Fruit fly (Drosophila melanogaster) whole organism, wandering third instar larva: ENCODE results near the gene ScsbetaA.
A peak's percentile ranks its signal among the peaks of the same experiment; 100 is the strongest.

ENCODE experiments used
- Abd-B ChIP-seq: fragments of >200 bp; optimal IDR thresholded peaks from 2 replicates; lab custom pipeline; 2017; ENCODE audit warnings: missing biosample characterization, missing genetic modification characterization
- CG32264 ChIP-seq: fragments of 200-800 bp; sonication (Bioruptor generic); optimal IDR thresholded peaks from 2 replicates; lab custom pipeline; 2016; ENCODE audit warnings: missing biosample characterization, missing genetic modification characterization
- CG9705 ChIP-seq: fragments of 200-800 bp; sonication (Bioruptor generic); optimal IDR thresholded peaks from 2 replicates; lab custom pipeline; 2018; ENCODE audit warnings: missing biosample characterization, mild to moderate bottlenecking, missing genetic modification characterization
- Dif ChIP-seq: fragments of 200-275, 200-300 bp; sonication (Bioruptor generic); optimal IDR thresholded peaks from 2 replicates; lab custom pipeline; 2018; ENCODE audit warnings: missing biosample characterization, missing genetic modification characterization; ENCODE audit not compliant: partially characterized antibody
- HLH106 ChIP-seq: fragments of 200-800 bp; optimal IDR thresholded peaks from 3 replicates; lab custom pipeline; 2019; ENCODE audit warnings: missing biosample characterization, mild to moderate bottlenecking, missing genetic modification characterization, moderate library complexity
- Hnf4 ChIP-seq: fragments of 200-800 bp; sonication (Bioruptor generic); optimal IDR thresholded peaks from 2 replicates; lab custom pipeline; 2016; ENCODE audit warnings: missing biosample characterization, mild to moderate bottlenecking, missing genetic modification characterization
- Hr78 ChIP-seq: fragments of >200 bp; optimal IDR thresholded peaks from 2 replicates; lab custom pipeline; 2017; ENCODE audit warnings: missing biosample characterization, missing genetic modification characterization
- Hr83 ChIP-seq: fragments of 200-300 bp; sonication (Bioruptor generic); optimal IDR thresholded peaks from 2 replicates; lab custom pipeline; 2016; ENCODE audit warnings: missing biosample characterization, mild to moderate bottlenecking, missing genetic modification characterization, moderate library complexity; ENCODE audit not compliant: poor library complexity, severe bottlenecking
- Jra ChIP-seq: sonication (Bioruptor generic); optimal IDR thresholded peaks from 2 replicates; lab custom pipeline; 2016; ENCODE audit warnings: missing biosample characterization, missing genetic modification characterization
- Mio ChIP-seq: sonication (Bioruptor generic); optimal IDR thresholded peaks from 2 replicates; lab custom pipeline; 2016; ENCODE audit warnings: missing biosample characterization, missing genetic modification characterization
- Myc ChIP-seq: fragments of >200 bp; optimal IDR thresholded peaks from 2 replicates; lab custom pipeline; 2017
- N ChIP-seq: fragments of >200 bp; optimal IDR thresholded peaks from 2 replicates; lab custom pipeline; 2018; ENCODE audit warnings: missing biosample characterization, missing external identifiers, missing genetic modification characterization
- OdsH ChIP-seq: fragments of 200-800 bp; sonication (Bioruptor generic); optimal IDR thresholded peaks from 2 replicates; lab custom pipeline; 2016; ENCODE audit warnings: missing biosample characterization, mild to moderate bottlenecking, missing genetic modification characterization
- Rel ChIP-seq, 2 experiments: fragments of 200-800 bp; sonication (Bioruptor generic) in 1 of 2; optimal IDR thresholded peaks; 2 replicates in 1 of 2; 3 replicates in 1 of 2; lab custom pipeline; 2016 to 2019; ENCODE audit warnings: mild to moderate bottlenecking in 2 of 2, missing biosample characterization in 2 of 2, missing genetic modification characterization in 2 of 2, moderate library complexity in 1 of 2
- Sp1 ChIP-seq: fragments of 200-800 bp; sonication (Bioruptor generic); optimal IDR thresholded peaks from 3 replicates; lab custom pipeline; 2019; ENCODE audit warnings: missing biosample characterization, mild to moderate bottlenecking, missing genetic modification characterization, moderate library complexity
- Vsx2 ChIP-seq: fragments of 200-300, 225-300 bp; sonication (Bioruptor generic); optimal IDR thresholded peaks from 2 replicates; lab custom pipeline; 2018; ENCODE audit warnings: missing biosample characterization, missing genetic modification characterization; ENCODE audit not compliant: partially characterized antibody
- br ChIP-seq: fragments of 200-800 bp; sonication (Bioruptor generic); optimal IDR thresholded peaks from 2 replicates; lab custom pipeline; 2016; ENCODE audit warnings: missing biosample characterization, missing genetic modification characterization
- brk ChIP-seq: fragments of 200-800 bp; sonication (Bioruptor generic); optimal IDR thresholded peaks from 2 replicates; lab custom pipeline; 2016; ENCODE audit warnings: missing biosample characterization, mild to moderate bottlenecking, missing genetic modification characterization
- dl ChIP-seq, 2 experiments: fragments of 175-275, 200-275 bp in 1 of 2; fragments of 200-275 bp in 1 of 2; sonication (Bioruptor generic); optimal IDR thresholded peaks; lab custom pipeline; 2018; ENCODE audit warnings: mild to moderate bottlenecking in 2 of 2, missing biosample characterization in 2 of 2, missing genetic modification characterization in 2 of 2, moderate library complexity in 2 of 2; ENCODE audit not compliant: partially characterized antibody in 2 of 2, insufficient read depth in 1 of 2
- dmrt93B ChIP-seq: fragments of 200-800 bp; sonication (Bioruptor generic); optimal IDR thresholded peaks from 2 replicates; lab custom pipeline; 2018; ENCODE audit warnings: missing biosample characterization, mild to moderate bottlenecking, missing genetic modification characterization
- dsf ChIP-seq: sonication (Bioruptor generic); optimal IDR thresholded peaks from 2 replicates; lab custom pipeline; 2016; ENCODE audit warnings: missing biosample characterization, missing genetic modification characterization, borderline replicate concordance
- ey ChIP-seq: fragments of 200-800 bp; sonication (Bioruptor generic); optimal IDR thresholded peaks from 2 replicates; lab custom pipeline; 2016; ENCODE audit warnings: missing biosample characterization, missing genetic modification characterization
- foxo ChIP-seq, 2 experiments: fragments of 200-800 bp; sonication (Bioruptor generic); optimal IDR thresholded peaks; 2 replicates in 1 of 2; 3 replicates in 1 of 2; lab custom pipeline; 2016 to 2017; ENCODE audit warnings: missing biosample characterization in 2 of 2, missing genetic modification characterization in 2 of 2
- fru ChIP-seq: fragments of 200-800 bp; sonication (Bioruptor generic); optimal IDR thresholded peaks from 3 replicates; lab custom pipeline; 2016; ENCODE audit warnings: missing biosample characterization, mild to moderate bottlenecking, missing genetic modification characterization
- h ChIP-seq: fragments of 200-800 bp; sonication (Bioruptor generic); optimal IDR thresholded peaks from 3 replicates; lab custom pipeline; 2016; ENCODE audit warnings: missing biosample characterization, mild to moderate bottlenecking, missing genetic modification characterization
- lola ChIP-seq: fragments of >200 bp; optimal IDR thresholded peaks from 2 replicates; lab custom pipeline; 2017; ENCODE audit warnings: missing biosample characterization, missing genetic modification characterization
- pan ChIP-seq: fragments of >200 bp; optimal IDR thresholded peaks from 2 replicates; lab custom pipeline; 2017
- psq ChIP-seq: fragments of 200-800 bp; sonication (Bioruptor generic); optimal IDR thresholded peaks from 3 replicates; lab custom pipeline; 2017; ENCODE audit warnings: missing biosample characterization, mild to moderate bottlenecking, missing genetic modification characterization, moderate library complexity
- sage ChIP-seq: fragments of 200-800 bp; sonication (Bioruptor generic); optimal IDR thresholded peaks from 2 replicates; lab custom pipeline; 2016; ENCODE audit warnings: missing biosample characterization, mild to moderate bottlenecking, missing genetic modification characterization
- sv ChIP-seq: fragments of 200-800 bp; sonication (Bioruptor generic); optimal IDR thresholded peaks from 3 replicates; lab custom pipeline; 2016; ENCODE audit warnings: missing biosample characterization, missing genetic modification characterization
- tai ChIP-seq: sonication (Bioruptor generic); optimal IDR thresholded peaks from 2 replicates; lab custom pipeline; 2016; ENCODE audit warnings: missing biosample characterization, missing genetic modification characterization
- woc ChIP-seq: sonication (Bioruptor generic); optimal IDR thresholded peaks from 2 replicates; lab custom pipeline; 2016; ENCODE audit warnings: missing biosample characterization, mild to moderate bottlenecking, missing genetic modification characterization

Gene ScsbetaA

dm6 chr3R:8918818-8919217, 19.7 kb upstream of the ScsbetaA start:
- TF ChIP-seq Rel (GFP tag; optimal IDR thresholded peaks at IDR 0.05; lab: Kevin White, UChicago): no peak
- TF ChIP-seq Rel (tag; optimal IDR thresholded peaks at IDR 0.05; lab: Kevin White, UChicago): no peak
- TF ChIP-seq woc (GFP tag; lab: Kevin White, UChicago): peak; percentile 20
- TF ChIP-seq h: peak; percentile 20

dm6 chr3R:8920091-8920733, 18.3 kb upstream of the ScsbetaA start:
- TF ChIP-seq sv (GFP tag; lab: Kevin White, UChicago) (no peak), Mio (GFP tag; lab: Kevin White, UChicago) (no peak), Hr83 (GFP tag; lab: Kevin White, UChicago) (no peak), Dif (no peak), dl (GFP tag; optimal IDR thresholded peaks at IDR 0.05; lab: Kevin White, UChicago; ENCODE audit: insufficient read depth in 1 of 2, partially characterized antibody in 2 of 2) (no peak), N (GFP tag; lab: Kevin White, UChicago) (no peak), CG32264 (GFP tag; lab: Kevin White, UChicago) (no peak)

- no peak for TF ChIP-seq tai (GFP tag; lab: Kevin White, UChicago)
- no peak for TF ChIP-seq Myc
- no peak for TF ChIP-seq br (GFP tag; lab: Kevin White, UChicago)
- no peak for TF ChIP-seq Abd-B
- no peak for TF ChIP-seq CG32264 (GFP tag; lab: Kevin White, UChicago)
- TF ChIP-seq brk (GFP tag; lab: Kevin White, UChicago): no peak
- TF ChIP-seq Hr78 (GFP tag; lab: Kevin White, UChicago): no peak
- no peak for TF ChIP-seq lola (GFP tag; lab: Kevin White, UChicago)
- no peak for TF ChIP-seq Sp1 (GFP tag; lab: Kevin White, UChicago)
- no peak for TF ChIP-seq Hr83 (GFP tag; lab: Kevin White, UChicago)
- no peak for TF ChIP-seq psq (GFP tag; lab: Kevin White, UChicago)
- no peak for TF ChIP-seq N (GFP tag; lab: Kevin White, UChicago)
- no peak for TF ChIP-seq foxo (GFP tag; optimal IDR thresholded peaks at IDR 0.05; lab: Kevin White, UChicago)
- no peak for TF ChIP-seq fru (GFP tag; lab: Kevin White, UChicago)
- no peak for TF ChIP-seq Jra (GFP tag; lab: Kevin White, UChicago)
- TF ChIP-seq woc (GFP tag; lab: Kevin White, UChicago): no peak
- TF ChIP-seq, all 38 proteins: peak for 0
These were observed 16.6 kb upstream of the ScsbetaA start for dm6 chr3R:8921880-8922279.

DNA sequence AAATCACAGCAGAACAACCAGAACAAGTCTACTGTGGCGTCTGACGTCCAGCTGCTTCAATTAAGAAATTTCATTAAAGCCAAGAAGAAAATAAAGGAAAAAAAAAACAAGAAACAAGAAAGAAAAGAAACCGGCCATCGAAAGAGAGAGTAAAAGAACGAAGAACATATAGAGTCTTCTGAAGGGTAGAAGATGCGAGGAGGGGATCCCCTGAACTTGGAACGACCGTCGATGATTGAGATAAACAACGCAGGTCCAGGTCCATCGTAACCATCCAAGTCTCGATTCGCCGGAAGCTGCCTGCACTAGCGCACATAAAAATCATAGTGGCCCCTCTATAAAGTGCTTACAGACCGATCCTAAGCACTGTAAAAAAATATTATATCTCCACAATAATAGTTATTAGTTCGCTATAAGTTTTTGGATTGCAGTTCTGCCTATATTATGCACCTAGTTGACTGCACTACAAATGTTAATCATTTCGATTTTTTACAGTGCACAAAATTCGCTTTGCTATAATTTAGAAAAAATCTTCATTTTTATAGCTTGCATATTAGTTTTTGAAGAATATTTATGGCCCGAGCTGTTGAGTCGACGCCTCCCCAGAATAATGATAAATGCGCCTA, 15.8 kb upstream of the ScsbetaA start:
- TF ChIP-seq br (GFP tag; lab: Kevin White, UChicago) (no peak), Hr83 (GFP tag; lab: Kevin White, UChicago) (no peak), psq (GFP tag; lab: Kevin White, UChicago) (peak; percentile 64), Vsx2 (GFP tag; lab: Kevin White, UChicago) (no peak), Abd-B (no peak), ey (peak; percentile 4), foxo (GFP tag; optimal IDR thresholded peaks at IDR 0.05; lab: Kevin White, UChicago) (no peak), Rel (GFP tag; optimal IDR thresholded peaks at IDR 0.05; lab: Kevin White, UChicago) (no peak), Rel (tag; optimal IDR thresholded peaks at IDR 0.05; lab: Kevin White, UChicago) (peak; percentile 17)

dm6 chr3R:8923774-8924369, 14.7 kb upstream of the ScsbetaA start:
- no peak for TF ChIP-seq dl (GFP tag; optimal IDR thresholded peaks at IDR 0.05; lab: Kevin White, UChicago; ENCODE audit: insufficient read depth in 1 of 2, partially characterized antibody in 2 of 2)

DNA sequence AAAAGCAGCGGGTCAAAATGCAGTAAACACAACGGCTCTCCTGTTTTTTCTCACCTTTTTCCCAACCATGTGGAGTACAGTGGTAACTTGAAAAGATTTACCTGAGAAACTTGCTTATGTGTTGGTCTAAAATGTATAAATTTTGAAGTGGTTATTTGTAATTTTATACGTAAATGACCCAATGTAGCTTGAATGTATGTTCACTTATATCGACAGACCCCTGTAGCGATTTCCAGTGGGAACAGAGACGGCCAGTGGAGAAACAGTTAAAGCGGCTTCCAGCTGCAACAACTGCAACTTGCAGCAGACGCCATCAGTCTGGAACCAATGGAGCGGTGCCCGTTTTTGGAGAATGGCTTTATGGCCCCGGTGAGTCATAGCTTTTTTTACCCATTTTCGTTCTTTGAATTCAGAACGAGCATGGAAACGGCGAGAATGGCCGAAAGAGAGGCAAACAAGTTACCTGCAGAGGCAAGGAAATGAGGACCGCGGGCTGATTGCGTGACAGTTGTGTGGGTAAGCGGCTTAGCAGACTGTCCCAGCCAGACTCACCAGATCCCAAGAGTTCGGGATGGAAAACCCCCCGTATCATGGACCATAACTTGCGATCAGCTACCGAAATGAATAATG, 12.5 kb upstream of the ScsbetaA start:
- TF ChIP-seq dmrt93B (GFP tag; lab: Kevin White, UChicago): peak; percentile 75
- peak; percentile 59 for TF ChIP-seq dsf (GFP tag; lab: Kevin White, UChicago)
- TF ChIP-seq sage (GFP tag; lab: Kevin White, UChicago): peak; percentile 95
- peak; percentile 96 for TF ChIP-seq Hnf4 (GFP tag; lab: Kevin White, UChicago)
- no peak for TF ChIP-seq Mio (GFP tag; lab: Kevin White, UChicago)
- TF ChIP-seq psq (GFP tag; lab: Kevin White, UChicago): peak; percentile 95
- TF ChIP-seq Hr83 (GFP tag; lab: Kevin White, UChicago): peak; percentile 69
- peak; percentile 90 for TF ChIP-seq brk (GFP tag; lab: Kevin White, UChicago)
- no peak for TF ChIP-seq Myc
- no peak for TF ChIP-seq dl (GFP tag; optimal IDR thresholded peaks at IDR 0.05; lab: Kevin White, UChicago; ENCODE audit: insufficient read depth in 1 of 2, partially characterized antibody in 2 of 2)
- TF ChIP-seq tai (GFP tag; lab: Kevin White, UChicago): peak; percentile 91
- TF ChIP-seq pan (lab: Kevin White, UChicago): no peak
- no peak for TF ChIP-seq N (GFP tag; lab: Kevin White, UChicago)
- TF ChIP-seq CG9705 (GFP tag; lab: Kevin White, UChicago): peak; percentile 97
- TF ChIP-seq ey: peak; percentile 94
- peak; percentile 96 for TF ChIP-seq h
- peak; percentile 93 for TF ChIP-seq woc (GFP tag; lab: Kevin White, UChicago)
- peak; percentile 90 for TF ChIP-seq Sp1 (GFP tag; lab: Kevin White, UChicago)
- peak; percentile 96 for TF ChIP-seq HLH106
- TF ChIP-seq OdsH: peak; percentile 90
- peak; percentile 7 for TF ChIP-seq Vsx2 (GFP tag; lab: Kevin White, UChicago)
